Worm (Caenorhabditis elegans): ENCODE measurements around the gene cox-6B.
A peak's percentile ranks its signal among the peaks of the same experiment; 100 is the strongest.

cox-6B gene

DNA sequence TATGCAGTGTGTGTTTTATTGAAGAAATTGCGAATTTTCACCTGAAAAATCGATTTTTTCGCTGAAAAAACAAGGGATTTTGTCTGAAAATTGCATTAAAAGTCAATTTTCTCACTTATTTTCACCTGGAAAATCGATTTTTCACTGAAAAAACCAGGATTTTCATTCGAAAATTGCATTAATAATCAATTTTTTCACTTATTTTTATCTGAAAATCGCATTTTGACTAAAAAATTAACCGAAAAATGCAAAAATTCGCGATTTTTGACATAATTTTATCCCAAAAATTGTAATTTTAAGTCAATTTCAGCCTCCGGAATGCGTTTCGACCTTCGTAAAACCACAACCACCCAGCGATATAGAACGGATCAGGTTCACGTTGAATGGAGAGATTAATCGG lies 133.0 kb downstream of the cox-6B start, which contains the start of gene Y71H2AM.29:
TSS of gene Y71H2AM.29 (plus strand) at position 301 of the 400 bp plus-strand sequence.
- TF ChIP-seq hlh-8 (tag; optimal IDR thresholded peaks at IDR 0.05), result no peak
- no peak for TF ChIP-seq C08G9.2 (tag; optimal IDR thresholded peaks at IDR 0.05)
- no peak for TF ChIP-seq unc-86 (tag; optimal IDR thresholded peaks at IDR 0.05)
- no peak for TF ChIP-seq hlh-13 (GFP tag; optimal IDR thresholded peaks at IDR 0.05)
- no peak for TF ChIP-seq lin-11 (tag; optimal IDR thresholded peaks at IDR 0.05)
- TF ChIP-seq unc-3 (GFP tag; conservative IDR thresholded peaks at IDR 0.05), result no peak
- TF ChIP-seq unc-3 (tag; optimal IDR thresholded peaks at IDR 0.05), result no peak
- TF ChIP-seq sox-2 (GFP tag; IDR thresholded peaks at IDR 0.05), result no peak
- no peak for TF ChIP-seq madf-2 (tag; optimal IDR thresholded peaks at IDR 0.05)
- no peak for TF ChIP-seq nhr-11 (tag; optimal IDR thresholded peaks at IDR 0.05)
- TF ChIP-seq fkh-6 (tag; optimal IDR thresholded peaks at IDR 0.05), result no peak
- TF ChIP-seq sox-4 (tag; optimal IDR thresholded peaks at IDR 0.05), result no peak
- no peak for TF ChIP-seq npax-4 (tag; optimal IDR thresholded peaks at IDR 0.05)
- no peak for TF ChIP-seq K02D7.2 (tag; optimal IDR thresholded peaks at IDR 0.05)
- TF ChIP-seq hlh-6 (tag; optimal IDR thresholded peaks at IDR 0.05), result no peak
- no peak for TF ChIP-seq fkh-10 (GFP tag; optimal IDR thresholded peaks at IDR 0.05)
- no peak for TF ChIP-seq dmd-4 (tag; optimal IDR thresholded peaks at IDR 0.05; ENCODE audit: borderline replicate concordance)
- TF ChIP-seq ttx-3 (tag; optimal IDR thresholded peaks at IDR 0.05), result no peak
- no peak for TF ChIP-seq F13H6.1 (tag; optimal IDR thresholded peaks at IDR 0.05)
- no peak for TF ChIP-seq dve-1 (tag; optimal IDR thresholded peaks at IDR 0.05)

DNA sequence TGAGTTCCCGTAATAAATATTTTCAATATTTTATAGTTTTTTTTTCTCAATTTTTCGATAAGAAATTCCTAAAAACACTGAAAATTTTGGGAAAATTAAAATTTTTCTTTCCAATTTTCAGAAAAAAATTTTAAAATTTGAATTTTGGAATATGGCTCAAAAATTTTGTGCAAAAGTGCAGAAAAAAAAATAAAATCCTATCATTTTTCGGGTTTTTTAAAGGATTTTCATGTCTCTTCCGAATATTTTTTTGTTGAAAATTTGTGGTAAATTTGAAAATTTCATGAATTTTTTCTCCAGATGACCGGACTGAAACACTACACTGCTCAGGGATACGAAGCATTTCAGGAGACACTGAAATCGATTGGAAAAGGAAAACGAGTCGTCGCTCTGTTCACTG lies 134.9 kb downstream of the cox-6B start, which contains the start of gene txdc-17:
TSS of gene txdc-17 (plus strand) at position 301 of the 400 bp plus-strand sequence.
- no peak for TF ChIP-seq pha-2 (tag; optimal IDR thresholded peaks at IDR 0.05)
- TF ChIP-seq fax-1 (tag; optimal IDR thresholded peaks at IDR 0.05), result no peak
- no peak for TF ChIP-seq unc-86 (tag; optimal IDR thresholded peaks at IDR 0.05)
- TF ChIP-seq lim-6 (tag; optimal IDR thresholded peaks at IDR 0.05), result no peak
- TF ChIP-seq ceh-2 (tag; optimal IDR thresholded peaks at IDR 0.05), result no peak
- no peak for TF ChIP-seq pha-4 (tag; optimal IDR thresholded peaks at IDR 0.05)
- TF ChIP-seq mec-3 (tag; optimal IDR thresholded peaks at IDR 0.05; ENCODE audit: borderline replicate concordance), result no peak
- no peak for TF ChIP-seq hlh-15 (tag; optimal IDR thresholded peaks at IDR 0.05)
- no peak for TF ChIP-seq fkh-6 (tag; optimal IDR thresholded peaks at IDR 0.05)
- TF ChIP-seq gmeb-2 (tag; optimal IDR thresholded peaks at IDR 0.05), result no peak
- no peak for TF ChIP-seq tbx-2 (tag; optimal IDR thresholded peaks at IDR 0.05)

DNA sequence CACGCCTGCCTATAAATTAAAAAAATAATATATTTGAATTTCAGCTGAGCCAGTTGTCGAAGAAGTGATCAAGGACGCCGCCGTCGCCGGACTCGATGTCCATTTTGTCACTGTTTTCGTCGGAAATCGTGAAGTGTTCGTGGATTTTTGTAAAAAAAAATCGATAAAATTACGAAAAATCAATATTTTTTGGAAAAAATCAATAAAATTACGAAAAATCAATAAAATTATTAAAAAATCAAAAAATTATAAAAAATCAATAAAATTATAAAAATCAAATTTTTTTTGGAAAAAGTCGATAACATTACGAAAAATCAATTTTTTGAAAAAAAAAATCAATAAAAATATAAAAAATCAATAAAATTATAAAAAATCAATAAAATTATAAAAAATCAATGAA lies 135.5 kb downstream of the cox-6B start:
- TF ChIP-seq ceh-6 (GFP tag; optimal IDR thresholded peaks at IDR 0.05) (no peak), ceh-48 (tag; optimal IDR thresholded peaks at IDR 0.05) (peak; percentile 20)

- TF ChIP-seq pros-1 (tag; optimal IDR thresholded peaks at IDR 0.05), result no peak
- TF ChIP-seq elt-4 (tag; optimal IDR thresholded peaks at IDR 0.05), result no peak
- no peak for TF ChIP-seq hlh-8 (tag; optimal IDR thresholded peaks at IDR 0.05)
Observed at ce11 chrIII:2836339-2836738, 136.9 kb downstream of the cox-6B start, which contains the start of gene josd-1. TSS of gene josd-1 (plus strand) at chrIII:2836639.
